Fruit fly (Drosophila melanogaster): Measurements from ENCODE around the gene CG6276.

Gene CG6276

dm6 chr3R:15347822-15348221 is 28.0 kb upstream of the CG6276 start, which contains the start of the genes CG42726 and CG42727 (continued):
- no peak for TF ChIP-seq CG11695 (GFP tag; IDR thresholded peaks at IDR 0.05)
- no peak; the same call in 1 of the 2 replicates for TF ChIP-seq CG13287 (GFP tag; IDR thresholded peaks at IDR 0.05; ENCODE audit: partially characterized antibody)
- TF ChIP-seq Camta (GFP tag; optimal IDR thresholded peaks at IDR 0.05) = no peak
- TF ChIP-seq Stat92E (GFP tag; optimal IDR thresholded peaks at IDR 0.05) = no peak
- TF ChIP-seq Bgb (GFP tag; IDR thresholded peaks at IDR 0.05; ENCODE audit: partially characterized antibody) = no peak
- no peak for TF ChIP-seq kah (GFP tag; optimal IDR thresholded peaks at IDR 0.05)
- TF ChIP-seq CG7556 (GFP tag; optimal IDR thresholded peaks at IDR 0.05) = peak; percentile 2
- TF ChIP-seq MESR4 (GFP tag; optimal IDR thresholded peaks at IDR 0.05) = peak; percentile 75
- no peak for TF ChIP-seq CG1529 (GFP tag; optimal IDR thresholded peaks at IDR 0.05)
- no peak for TF ChIP-seq Adf1 (GFP tag; IDR thresholded peaks at IDR 0.05)
- peak; percentile 50; the same call in 1 of the 2 replicates for TF ChIP-seq Rfx (GFP tag; IDR thresholded peaks at IDR 0.05)
- TF ChIP-seq Nf-YC (tag; optimal IDR thresholded peaks at IDR 0.05) = no peak
- no peak for TF ChIP-seq hkb (optimal IDR thresholded peaks at IDR 0.05)
- TF ChIP-seq hkb (GFP tag; IDR thresholded peaks at IDR 0.05) = 0 out of 2 replicates have a peak, but pooled peaks have one; percentile 40
- peak; percentile 17 for TF ChIP-seq CG18619 (GFP tag; optimal IDR thresholded peaks at IDR 0.05)
- 0 out of 2 replicates have a peak, but pooled peaks have one; percentile 33 for TF ChIP-seq CG17612 (GFP tag; IDR thresholded peaks at IDR 0.05)
- peak; percentile 20 for TF ChIP-seq lbe (GFP tag; optimal IDR thresholded peaks at IDR 0.05)
- peak; percentile 16 for TF ChIP-seq vfl (GFP tag; optimal IDR thresholded peaks at IDR 0.05)
- no peak for TF ChIP-seq disco-r (GFP tag; optimal IDR thresholded peaks at IDR 0.05)
- no peak for TF ChIP-seq CG3726 (GFP tag; IDR thresholded peaks at IDR 0.05)
- 0 out of 2 replicates have a peak, but pooled peaks have one; percentile 19 for TF ChIP-seq esg (GFP tag; conservative IDR thresholded peaks at IDR 0.05)
- no peak for TF ChIP-seq Mes4 (GFP tag; optimal IDR thresholded peaks at IDR 0.05)

dm6 chr3R:15346018-15346383 is 26.1 kb upstream of the CG6276 start, which contains the start of the genes Surf4 and CG31301:
Gene Surf4 (minus strand): TSS chr3R:15346176.
Gene CG31301 (plus strand): TSS chr3R:15346205.
- TF ChIP-seq Dll (GFP tag; IDR thresholded peaks at IDR 0.05; ENCODE audit: partially characterized antibody) (peak; percentile 61; the same call in 3 of the 4 replicates), CG13287 (GFP tag; IDR thresholded peaks at IDR 0.05; ENCODE audit: partially characterized antibody) (peak; percentile 71), CG2712 (tag; optimal IDR thresholded peaks at IDR 0.05) (peak; percentile 9), Dp (GFP tag; optimal IDR thresholded peaks at IDR 0.05) (peak; percentile 35), crp (GFP tag; optimal IDR thresholded peaks at IDR 0.05) (peak in 1 of 2 experiments; percentile 52), CG34224 (GFP tag; IDR thresholded peaks at IDR 0.05; ENCODE audit: partially characterized antibody) (peak; percentile 64), lilli (GFP tag; optimal IDR thresholded peaks at IDR 0.05) (peak; percentile 5), CG42726 (GFP tag; IDR thresholded peaks at IDR 0.05; ENCODE audit: partially characterized antibody) (peak; percentile 29; the same call in 1 of the 2 replicates), CG1603 (tag; optimal IDR thresholded peaks at IDR 0.05) (peak; percentile 66), onecut (GFP tag; IDR thresholded peaks at IDR 0.05) (0 out of 2 replicates have a peak, but pooled peaks have one; percentile 10), twi (tag; optimal IDR thresholded peaks at IDR 0.05) (peak; percentile 26), CG14050 (GFP tag; IDR thresholded peaks at IDR 0.05) (no peak), HHEX (GFP tag; optimal IDR thresholded peaks at IDR 0.05) (no peak), unc-4 (GFP tag; IDR thresholded peaks at IDR 0.05; ENCODE audit: partially characterized antibody) (peak; percentile 59), tna (GFP tag; IDR thresholded peaks at IDR 0.05; ENCODE audit: partially characterized antibody) (peak; percentile 85), CG7963 (GFP tag; IDR thresholded peaks at IDR 0.05; ENCODE audit: partially characterized antibody) (peak; percentile 76), CG10267 (tag; optimal IDR thresholded peaks at IDR 0.05) (peak; percentile 12), Bgb (GFP tag; IDR thresholded peaks at IDR 0.05; ENCODE audit: partially characterized antibody) (peak; percentile 76), Dbx (GFP tag; IDR thresholded peaks at IDR 0.05) (no peak), trem (tag; optimal IDR thresholded peaks at IDR 0.05) (peak; percentile 29), Scr (GFP tag; IDR thresholded peaks at IDR 0.05; ENCODE audit: partially characterized antibody) (peak; percentile 68; the same call in 1 of the 2 replicates), CG2120 (GFP tag; optimal IDR thresholded peaks at IDR 0.05) (no peak), hth (optimal IDR thresholded peaks at IDR 0.05) (no peak), CG6791 (GFP tag; IDR thresholded peaks at IDR 0.05; ENCODE audit: partially characterized antibody) (peak; percentile 90), CG4820 (GFP tag; optimal IDR thresholded peaks at IDR 0.05) (no peak), usp (GFP tag; optimal IDR thresholded peaks at IDR 0.05) (no peak), Hmx (GFP tag; optimal IDR thresholded peaks at IDR 0.05) (no peak), CkIIα-i1 (GFP tag; IDR thresholded peaks at IDR 0.05) (no peak), grn (GFP tag; optimal IDR thresholded peaks at IDR 0.05) (no peak)

Data from whole organism, embryonic.